Worm (Caenorhabditis elegans) whole organism, mixed stage, embryonic: ENCODE data around the gene ddn-3.
"Not testable (repeated sequence)": the region's sequence is repeated elsewhere in the genome, so short reads cannot be mapped to it uniquely, and the experiment has no call there.

Source experiments
- lin-13 ChIP-seq: fragments of 150-350 bp; optimal IDR thresholded peaks from 2 replicates; lab custom pipeline; 2014; ENCODE audit warnings: missing biosample characterization, missing genetic modification characterization
- lsy-2 ChIP-seq: fragments of 150-350 bp; optimal IDR thresholded peaks from 2 replicates; lab custom pipeline; 2014; ENCODE audit warnings: missing biosample characterization, missing genetic modification characterization
- nhr-12 ChIP-seq: fragments of 150-350 bp; optimal IDR thresholded peaks from 2 replicates; lab custom pipeline; 2014; ENCODE audit warnings: missing biosample characterization, missing genetic modification characterization
- nhr-237 ChIP-seq: fragments of 150-350 bp; optimal IDR thresholded peaks from 2 replicates; lab custom pipeline; 2014; ENCODE audit warnings: missing biosample characterization, missing genetic modification characterization
- sptf-1 ChIP-seq: sonication (generic microtip); optimal IDR thresholded peaks from 2 replicates; lab custom pipeline; 2017; ENCODE audit warnings: mild to moderate bottlenecking, missing genetic modification characterization, moderate library complexity, missing compliant biosample characterization
- unc-39 ChIP-seq: fragments of 150-350 bp; optimal IDR thresholded peaks from 2 replicates; lab custom pipeline; 2014; ENCODE audit warnings: missing biosample characterization, missing genetic modification characterization
- ztf-11 ChIP-seq: fragments of 150-350 bp; optimal IDR thresholded peaks from 2 replicates; lab custom pipeline; 2014; ENCODE audit warnings: missing biosample characterization, missing genetic modification characterization

ce11 chrV:14308164-14308563 is 2.9 kb downstream of the ddn-3 start, which contains the start of gene spig-5:
- TF ChIP-seq sptf-1; nhr-12; ztf-11; unc-39; nhr-237 (tag; lab: Kevin White, UChicago); lsy-2 (tag; lab: Kevin White, UChicago); lin-13 (tag; lab: Kevin White, UChicago): not testable (repeated sequence)
